Worm (Caenorhabditis elegans) whole organism, L2 larva: ENCODE results near the gene Y54G2A.36.

Experiments
- ceh-16 ChIP-seq: fragments of 150-350 bp; optimal IDR thresholded peaks from 2 replicates; lab custom pipeline; 2014; ENCODE audit warnings: missing biosample characterization, missing genetic modification characterization
- ceh-82 ChIP-seq: fragments of 150-350 bp; optimal IDR thresholded peaks from 2 replicates; lab custom pipeline; 2014; ENCODE audit warnings: missing biosample characterization, missing genetic modification characterization
- mdl-1 ChIP-seq, 2 experiments: fragments of 150-350 bp in 1 of 2; sonication (generic microtip) in 1 of 2; optimal IDR thresholded peaks; 2 replicates each; lab custom pipeline; 2017; ENCODE audit warnings: missing biosample characterization in 2 of 2, missing genetic modification characterization in 2 of 2
- sma-9 ChIP-seq, 2 experiments: fragments of 150-350 bp in 1 of 2; sonication (generic microtip) in 1 of 2; optimal IDR thresholded peaks; 2 replicates each; lab custom pipeline; 2014 to 2016; ENCODE audit warnings: missing genetic modification characterization in 2 of 2, mild to moderate bottlenecking in 1 of 2, missing biosample characterization in 1 of 2, missing compliant biosample characterization in 1 of 2, missing genetic modification reagents in 1 of 2, moderate library complexity in 1 of 2
- snpc-4 ChIP-seq: fragments of 150-350 bp; optimal IDR thresholded peaks from 2 replicates; lab custom pipeline; 2014; ENCODE audit warnings: missing biosample characterization, missing genetic modification characterization
- unc-62 ChIP-seq: fragments of 150-350 bp; optimal IDR thresholded peaks from 2 replicates; lab custom pipeline; 2014; ENCODE audit warnings: missing biosample characterization, missing genetic modification reagents, missing genetic modification characterization
- ztf-11 ChIP-seq: sonication (generic microtip); optimal IDR thresholded peaks from 2 replicates; lab custom pipeline; 2017; ENCODE audit warnings: missing biosample characterization, missing genetic modification characterization

DNA sequence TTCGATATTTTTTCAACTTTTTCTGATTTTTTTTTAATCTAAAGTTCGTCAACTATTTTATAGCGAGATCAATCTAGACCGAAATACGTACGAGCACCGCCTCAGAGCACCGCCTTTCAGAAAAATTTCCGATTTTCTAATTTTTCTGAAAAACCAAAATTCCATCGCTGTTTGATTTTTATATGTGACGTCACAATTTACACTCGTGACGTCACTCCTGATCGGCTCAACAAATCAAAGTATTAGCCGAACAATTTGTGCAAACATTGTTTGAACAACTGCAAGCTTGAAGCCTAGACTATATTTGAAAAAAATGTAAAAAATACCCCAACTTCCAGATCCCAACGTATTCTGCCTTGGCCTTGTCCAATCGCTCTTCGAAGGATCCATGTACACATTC lies 37.7 kb downstream of the Y54G2A.36 start:
- TF ChIP-seq sma-9 (GFP tag; optimal IDR thresholded peaks at IDR 0.05; lab: Kevin White, UChicago) = no peak
- no peak for TF ChIP-seq sma-9 (tag; optimal IDR thresholded peaks at IDR 0.05; lab: Kevin White, UChicago)
- TF ChIP-seq ceh-82 (tag; lab: Kevin White, UChicago) = no peak
- TF ChIP-seq mdl-1 (tag; optimal IDR thresholded peaks at IDR 0.05; lab: Kevin White, UChicago) = no peak
- no peak for TF ChIP-seq ceh-16 (tag; lab: Kevin White, UChicago)
- no peak for TF ChIP-seq unc-62 (GFP tag; lab: Kevin White, UChicago)
- no peak for TF ChIP-seq snpc-4 (tag; lab: Kevin White, UChicago)
- TF ChIP-seq ztf-11 (tag; lab: Kevin White, UChicago) = no peak
